Worm (Caenorhabditis elegans): ENCODE results near the gene R04A9.3.

DNA sequence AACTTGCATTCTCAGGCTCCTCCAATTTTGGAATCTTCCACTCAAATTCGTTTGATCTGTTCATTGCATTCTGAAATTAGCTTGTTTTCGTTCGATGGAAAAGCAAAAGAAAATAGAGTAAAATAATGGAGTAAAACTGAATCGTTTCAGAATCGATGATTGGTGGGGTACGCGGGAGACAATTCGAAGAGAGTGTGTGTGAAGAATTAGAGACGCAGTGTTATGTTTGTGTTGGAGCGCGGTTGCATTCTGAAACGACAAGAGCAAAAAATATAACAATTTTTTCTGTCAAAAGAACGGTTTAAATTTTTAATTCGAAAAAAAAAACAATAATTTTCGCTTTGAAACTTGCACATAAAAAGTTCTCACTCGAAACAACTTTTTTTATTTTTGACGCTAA is 8.3 kb upstream of the R04A9.3 start, which contains the start of gene ceh-93:
- TF ChIP-seq let-607 (tag; optimal IDR thresholded peaks at IDR 0.05), result no peak
- no peak for TF ChIP-seq tbx-9 (tag; optimal IDR thresholded peaks at IDR 0.05; ENCODE audit: borderline replicate concordance)
- no peak for TF ChIP-seq zfh-2 (GFP tag; conservative IDR thresholded peaks at IDR 0.05)
- TF ChIP-seq snpc-1.3 (tag; optimal IDR thresholded peaks at IDR 0.05; ENCODE audit: insufficient read depth), result no peak
- TF ChIP-seq madf-6 (GFP tag; IDR thresholded peaks at IDR 0.05), result no peak
- TF ChIP-seq lsy-27 (tag; optimal IDR thresholded peaks at IDR 0.05; ENCODE audit: borderline replicate concordance, insufficient read depth), result no peak
- TF ChIP-seq ztf-22 (GFP tag; optimal IDR thresholded peaks at IDR 0.05), result no peak
- no peak for TF ChIP-seq nhr-90 (tag; optimal IDR thresholded peaks at IDR 0.05)
- no peak for TF ChIP-seq D2030.7 (GFP tag; IDR thresholded peaks at IDR 0.05)
- no peak for TF ChIP-seq unc-62 (GFP tag; optimal IDR thresholded peaks at IDR 0.05)
- no peak for TF ChIP-seq pha-4 (tag; optimal IDR thresholded peaks at IDR 0.05)
- no peak for TF ChIP-seq chd-7 (tag; optimal IDR thresholded peaks at IDR 0.05)
- no peak for TF ChIP-seq sdz-38 (tag; optimal IDR thresholded peaks at IDR 0.05)
- no peak for TF ChIP-seq lin-54 (GFP tag; optimal IDR thresholded peaks at IDR 0.05)
